Worm (Caenorhabditis elegans) whole organism, L3 larva: Measurements from ENCODE around the gene spp-18.
A peak's percentile ranks its signal among the peaks of the same experiment; 100 is the strongest.

Experiments
- R02D3.7 ChIP-seq: fragments of 150-350 bp; optimal IDR thresholded peaks from 2 replicates; lab custom pipeline; 2014; ENCODE audit warnings: missing biosample characterization, missing genetic modification characterization
- aly-2 ChIP-seq: fragments of 150-350 bp; optimal IDR thresholded peaks from 2 replicates; lab custom pipeline; 2014; ENCODE audit warnings: missing biosample characterization, missing genetic modification characterization
- ama-1 ChIP-seq: fragments of 150-350 bp; optimal IDR thresholded peaks from 2 replicates; lab custom pipeline; 2018
- ceh-28 ChIP-seq: fragments of 150-350 bp; optimal IDR thresholded peaks from 2 replicates; lab custom pipeline; 2014; ENCODE audit warnings: missing biosample characterization, missing genetic modification reagents, missing genetic modification characterization
- ceh-82 ChIP-seq: fragments of 150-350 bp; optimal IDR thresholded peaks from 2 replicates; lab custom pipeline; 2014; ENCODE audit warnings: missing biosample characterization, missing genetic modification characterization
- ceh-9 ChIP-seq: sonication (generic microtip); optimal IDR thresholded peaks from 2 replicates; lab custom pipeline; 2018; ENCODE audit warnings: missing biosample characterization, missing genetic modification characterization
- daf-12 ChIP-seq: fragments of 150-350 bp; optimal IDR thresholded peaks from 2 replicates; lab custom pipeline; 2014; ENCODE audit warnings: missing biosample characterization, missing genetic modification reagents, missing genetic modification characterization
- egl-27 ChIP-seq: sonication (generic microtip); optimal IDR thresholded peaks from 4 replicates; lab custom pipeline; 2017; ENCODE audit warnings: missing biosample characterization, missing genetic modification reagents, missing genetic modification characterization
- egl-5 ChIP-seq: fragments of 150-350 bp; optimal IDR thresholded peaks from 2 replicates; lab custom pipeline; 2017; ENCODE audit warnings: missing biosample characterization, missing genetic modification reagents, missing genetic modification characterization, inconsistent platforms
- elt-1 ChIP-seq: fragments of 150-350 bp; optimal IDR thresholded peaks from 2 replicates; lab custom pipeline; 2014; ENCODE audit warnings: missing biosample characterization, missing genetic modification characterization
- elt-2 ChIP-seq: sonication (generic microtip); optimal IDR thresholded peaks from 2 replicates; lab custom pipeline; 2016; ENCODE audit warnings: missing genetic modification reagents, mild to moderate bottlenecking, missing genetic modification characterization, missing compliant biosample characterization
- elt-3 ChIP-seq, 3 experiments: fragments of 150-350 bp in 1 of 3; sonication (generic microtip) in 2 of 3; optimal IDR thresholded peaks; 2 replicates in 2 of 3; 4 replicates in 1 of 3; lab custom pipeline; 2014 to 2017; ENCODE audit warnings: missing biosample characterization in 3 of 3, missing genetic modification characterization in 3 of 3
- eor-1 ChIP-seq, 2 experiments: fragments of 150-350 bp; optimal IDR thresholded peaks; 2 replicates each; lab custom pipeline; 2014 to 2018; ENCODE audit warnings: missing biosample characterization in 2 of 2, missing genetic modification characterization in 2 of 2
- fkh-10 ChIP-seq: sonication (generic microtip); optimal IDR thresholded peaks from 2 replicates; lab custom pipeline; 2017; ENCODE audit warnings: missing biosample characterization, missing genetic modification reagents, missing genetic modification characterization
- fos-1 ChIP-seq: fragments of 150-350 bp; optimal IDR thresholded peaks from 2 replicates; lab custom pipeline; 2014; ENCODE audit warnings: missing biosample characterization, missing genetic modification characterization
- jun-1 ChIP-seq: fragments of 150-350 bp; optimal IDR thresholded peaks from 2 replicates; lab custom pipeline; 2014; ENCODE audit warnings: missing biosample characterization, missing genetic modification reagents, missing genetic modification characterization
- lin-15B ChIP-seq: fragments of 150-350 bp; optimal IDR thresholded peaks from 2 replicates; lab custom pipeline; 2014; ENCODE audit warnings: missing biosample characterization, missing genetic modification characterization
- lsy-12 ChIP-seq: sonication (generic microtip); optimal IDR thresholded peaks from 2 replicates; lab custom pipeline; 2016; ENCODE audit warnings: mild to moderate bottlenecking, missing genetic modification characterization, missing compliant biosample characterization
- mdl-1 ChIP-seq: fragments of 150-350 bp; optimal IDR thresholded peaks from 2 replicates; lab custom pipeline; 2014; ENCODE audit warnings: missing biosample characterization, missing genetic modification characterization
- mml-1 ChIP-seq: fragments of 150-350 bp; sonication (generic microtip); optimal IDR thresholded peaks from 3 replicates; lab custom pipeline; 2014; ENCODE audit warnings: missing biosample characterization, missing genetic modification characterization
- nhr-11 ChIP-seq: fragments of 150-350 bp; optimal IDR thresholded peaks from 2 replicates; lab custom pipeline; 2014; ENCODE audit warnings: missing biosample characterization, missing genetic modification characterization
- nhr-12 ChIP-seq: fragments of 150-350 bp; optimal IDR thresholded peaks from 2 replicates; lab custom pipeline; 2014; ENCODE audit warnings: missing biosample characterization, missing genetic modification characterization
- nhr-23 ChIP-seq: fragments of 150-350 bp; optimal IDR thresholded peaks from 2 replicates; lab custom pipeline; 2014; ENCODE audit warnings: missing biosample characterization, missing genetic modification reagents, missing genetic modification characterization
- nhr-237 ChIP-seq: fragments of 150-350 bp; optimal IDR thresholded peaks from 2 replicates; lab custom pipeline; 2014; ENCODE audit warnings: missing biosample characterization, missing genetic modification characterization
- nhr-25 ChIP-seq: sonication (generic microtip); optimal IDR thresholded peaks from 2 replicates; lab custom pipeline; 2017; ENCODE audit warnings: missing biosample characterization, missing genetic modification characterization
- nhr-28 ChIP-seq: fragments of 150-350 bp; optimal IDR thresholded peaks from 2 replicates; lab custom pipeline; 2014; ENCODE audit warnings: missing biosample characterization, missing genetic modification characterization
- nhr-76 ChIP-seq: fragments of 150-350 bp; sonication (generic microtip); optimal IDR thresholded peaks from 5 replicates; lab custom pipeline; 2014; ENCODE audit warnings: missing biosample characterization, missing genetic modification characterization
- pqm-1 ChIP-seq: fragments of 150-350 bp; optimal IDR thresholded peaks from 2 replicates; lab custom pipeline; 2017; ENCODE audit warnings: missing biosample characterization, missing genetic modification characterization, inconsistent platforms
- sea-2 ChIP-seq: fragments of 150-350 bp; sonication (generic microtip); optimal IDR thresholded peaks from 4 replicates; lab custom pipeline; 2014; ENCODE audit warnings: missing biosample characterization, missing genetic modification reagents, missing genetic modification characterization
- skn-1 ChIP-seq: fragments of 150-350 bp; optimal IDR thresholded peaks from 2 replicates; lab custom pipeline; 2014; ENCODE audit warnings: missing biosample characterization, missing genetic modification characterization
- snpc-4 ChIP-seq: fragments of 150-350 bp; optimal IDR thresholded peaks from 2 replicates; lab custom pipeline; 2014; ENCODE audit warnings: missing biosample characterization, missing genetic modification characterization
- tbx-2 ChIP-seq: sonication (generic microtip); optimal IDR thresholded peaks from 2 replicates; lab custom pipeline; 2016; ENCODE audit warnings: mild to moderate bottlenecking, missing genetic modification characterization, missing compliant biosample characterization
- unc-39 ChIP-seq: sonication (generic microtip); optimal IDR thresholded peaks from 4 replicates; lab custom pipeline; 2017; ENCODE audit warnings: missing biosample characterization, missing genetic modification characterization
- unc-62 ChIP-seq: fragments of 150-350 bp; sonication (generic microtip); optimal IDR thresholded peaks from 4 replicates; lab custom pipeline; 2014; ENCODE audit warnings: missing biosample characterization, missing genetic modification reagents, missing genetic modification characterization
- ztf-11 ChIP-seq: fragments of 150-350 bp; optimal IDR thresholded peaks from 2 replicates; lab custom pipeline; 2014; ENCODE audit warnings: missing biosample characterization, missing genetic modification characterization

Gene spp-18

DNA sequence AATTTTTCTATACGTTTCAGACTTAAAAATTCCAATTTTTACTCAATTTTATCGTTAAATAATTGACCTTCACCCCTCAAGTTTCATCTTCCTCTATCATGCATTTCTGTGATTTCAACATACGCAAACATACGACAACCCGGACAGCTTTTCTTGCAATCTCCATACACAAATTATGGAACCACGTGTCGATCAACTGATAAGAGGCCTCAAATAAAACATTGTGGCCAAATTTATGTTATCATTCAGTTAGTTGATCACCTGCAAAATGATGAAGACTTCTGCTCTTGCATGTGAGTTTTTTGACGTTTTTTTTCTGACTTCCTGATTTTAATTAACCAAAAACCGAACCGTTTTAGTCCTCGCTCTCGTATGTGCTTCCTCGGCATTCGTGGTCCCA, at the start of gene spp-18:
Gene spp-18 (plus strand): TSS at position 257 of the 400 bp plus-strand sequence.
- TF ChIP-seq pqm-1 (tag; lab: Kevin White, UChicago) (peak; percentile 56), tbx-2 (no peak), mml-1 (tag; lab: Kevin White, UChicago) (no peak), egl-27 (tag; lab: Kevin White, UChicago) (no peak), aly-2 (tag; lab: Kevin White, UChicago) (no peak), elt-2 (tag; lab: Kevin White, UChicago) (peak; percentile 87)

- TF ChIP-seq nhr-28 (tag; lab: Kevin White, UChicago) (no peak), nhr-76 (no peak), R02D3.7 (tag; lab: Kevin White, UChicago) (no peak)
Measured at ce11 chrIV:9545986-9546385, 47.5 kb upstream of the spp-18 start, which contains the start of gene T05A1.5. Gene T05A1.5, plus strand, starts transcription at chrIV:9546286.

DNA sequence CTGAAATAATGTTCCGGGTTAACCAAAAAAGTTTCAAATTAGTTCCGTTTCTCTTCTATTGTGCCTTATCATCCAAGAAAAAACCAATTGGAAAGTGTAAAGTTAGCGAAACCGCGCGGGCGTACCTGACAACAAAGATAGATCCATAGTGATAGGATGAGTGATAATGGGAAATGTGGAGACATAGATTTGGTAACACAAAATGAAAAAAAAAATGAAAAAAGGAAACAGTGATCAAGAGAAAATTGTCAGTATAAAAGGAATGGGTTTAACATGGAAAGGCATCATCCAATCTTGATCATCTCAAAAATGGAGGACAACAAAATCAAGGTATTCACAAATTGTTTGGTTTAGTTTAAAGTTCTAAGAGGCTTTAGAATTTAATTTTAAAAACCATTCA, 30.4 kb upstream of the spp-18 start, which contains the start of gene col-122:
Gene col-122 (plus strand): TSS at position 301 of the 400 bp plus-strand sequence.
- no peak for TF ChIP-seq elt-1 (tag; lab: Kevin White, UChicago)
- no peak for TF ChIP-seq nhr-28 (tag; lab: Kevin White, UChicago)
- no peak for TF ChIP-seq sea-2
- no peak for TF ChIP-seq eor-1 (tag; optimal IDR thresholded peaks at IDR 0.05; lab: Kevin White, UChicago)
- TF ChIP-seq ama-1 (lab: Kevin White, UChicago): no peak
- no peak for TF ChIP-seq elt-2 (tag; lab: Kevin White, UChicago)
- TF ChIP-seq unc-39 (tag; lab: Kevin White, UChicago): no peak
- no peak for TF ChIP-seq ceh-82 (tag; lab: Kevin White, UChicago)
- no peak for TF ChIP-seq fos-1 (tag; lab: Kevin White, UChicago)
- no peak for TF ChIP-seq lin-15B (tag; lab: Kevin White, UChicago)
- TF ChIP-seq nhr-237: no peak
- TF ChIP-seq unc-62 (GFP tag; lab: Kevin White, UChicago): no peak
- no peak for TF ChIP-seq snpc-4 (tag; lab: Kevin White, UChicago)
- TF ChIP-seq nhr-25 (tag; lab: Kevin White, UChicago): no peak
- no peak for TF ChIP-seq pqm-1 (tag; lab: Kevin White, UChicago)

DNA sequence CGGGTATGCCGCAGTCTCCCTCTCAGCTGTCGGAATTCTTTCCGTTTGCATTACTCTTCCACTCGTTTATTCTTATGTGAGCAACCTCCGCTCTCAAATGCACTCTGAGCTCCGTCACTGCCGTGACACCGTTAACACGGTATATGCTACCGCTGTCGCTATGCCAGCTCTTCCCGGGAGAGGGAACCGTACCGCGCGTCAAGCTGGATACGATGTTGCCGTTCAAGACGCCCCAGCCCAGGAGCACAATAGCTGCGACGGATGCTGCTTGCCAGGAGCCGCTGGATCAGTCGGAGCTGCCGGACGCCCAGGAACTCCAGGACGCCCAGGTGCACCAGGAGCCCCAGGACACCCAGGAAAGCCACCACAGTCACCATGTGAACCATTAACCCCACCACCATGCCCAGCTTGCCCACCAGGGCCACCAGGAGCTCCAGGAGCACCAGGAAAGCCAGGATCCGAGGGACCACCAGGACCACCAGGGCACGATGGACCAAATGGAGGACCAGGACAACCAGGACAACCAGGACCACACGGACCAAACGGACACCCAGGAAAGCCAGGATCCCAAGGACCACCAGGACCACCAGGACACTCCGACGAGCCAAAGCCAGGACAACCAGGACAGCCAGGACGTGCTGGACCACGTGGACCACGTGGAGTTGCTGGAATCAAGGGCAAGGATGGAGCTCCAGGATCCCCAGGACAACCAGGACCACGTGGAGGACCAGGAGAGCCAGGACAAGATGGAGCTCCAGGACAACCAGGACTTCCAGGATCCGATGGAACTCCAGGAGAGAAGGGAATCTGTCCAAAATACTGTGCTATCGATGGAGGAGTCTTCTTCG, 29.8 kb upstream of the spp-18 start:
- TF ChIP-seq ceh-9 (tag; lab: Kevin White, UChicago) (no peak), mml-1 (tag; lab: Kevin White, UChicago) (no peak), ztf-11 (tag; lab: Kevin White, UChicago) (no peak), R02D3.7 (tag; lab: Kevin White, UChicago) (no peak), tbx-2 (no peak), unc-62 (GFP tag; lab: Kevin White, UChicago) (no peak), ceh-82 (tag; lab: Kevin White, UChicago) (no peak)

DNA sequence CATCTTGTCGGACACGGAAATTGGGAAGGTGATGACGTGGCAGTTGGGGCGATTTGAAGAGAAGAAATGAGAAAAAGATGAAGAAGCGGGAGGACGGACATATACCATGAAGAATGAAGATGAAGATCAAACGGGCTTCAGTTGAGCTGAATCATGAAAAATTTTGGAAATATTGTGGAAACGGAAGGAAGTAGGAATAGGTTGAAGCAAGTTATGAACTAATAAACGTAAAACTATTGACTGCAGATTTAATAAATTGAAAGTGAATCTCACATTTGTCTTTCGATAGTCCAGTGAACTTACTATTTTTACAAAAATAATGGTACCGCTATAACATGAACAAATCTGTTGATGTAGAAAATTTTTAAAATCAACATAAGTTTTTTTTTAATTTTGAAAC, 27.0 kb upstream of the spp-18 start, which contains the start of gene lron-14:
Gene lron-14 (minus strand): TSS at position 101 of the 400 bp plus-strand sequence.
- no peak for TF ChIP-seq unc-62 (GFP tag; lab: Kevin White, UChicago)
- TF ChIP-seq, all 47 proteins: peak for 0

- no peak for TF ChIP-seq nhr-23
- no peak for TF ChIP-seq mdl-1 (tag; lab: Kevin White, UChicago)
- no peak for TF ChIP-seq eor-1 (tag; optimal IDR thresholded peaks at IDR 0.05; lab: Kevin White, UChicago)
- TF ChIP-seq elt-2 (tag; lab: Kevin White, UChicago): no peak
- no peak for TF ChIP-seq skn-1
- TF ChIP-seq elt-1 (tag; lab: Kevin White, UChicago): no peak
- no peak for TF ChIP-seq nhr-12 (tag; lab: Kevin White, UChicago)
- TF ChIP-seq unc-39 (tag; lab: Kevin White, UChicago): no peak
- no peak for TF ChIP-seq ceh-28 (tag; lab: Kevin White, UChicago)
- TF ChIP-seq egl-5 (tag; lab: Kevin White, UChicago): no peak
- TF ChIP-seq elt-3 (tag; optimal IDR thresholded peaks at IDR 0.05; lab: Kevin White, UChicago): no peak
- TF ChIP-seq jun-1 (tag; lab: Kevin White, UChicago): no peak
- TF ChIP-seq fkh-10 (GFP tag; lab: Kevin White, UChicago): no peak
- no peak for TF ChIP-seq lsy-12 (tag; lab: Kevin White, UChicago)
- no peak for TF ChIP-seq nhr-28 (tag; lab: Kevin White, UChicago)
- TF ChIP-seq nhr-11 (tag; lab: Kevin White, UChicago): no peak
- TF ChIP-seq fos-1 (tag; lab: Kevin White, UChicago): no peak
- TF ChIP-seq unc-62 (GFP tag; lab: Kevin White, UChicago): no peak
- TF ChIP-seq daf-12 (tag; lab: Kevin White, UChicago): no peak
- TF ChIP-seq, all 47 proteins: peak for 0
Measured at ce11 chrIV:9580021-9580420, 13.5 kb upstream of the spp-18 start, which contains the start of gene npr-2. Gene npr-2, minus strand, starts transcription at chrIV:9580121.
